Worm (Caenorhabditis elegans) whole organism, L4 larva: ENCODE data around the gene T11G6.2.

Experiments used
- Y75B8A.6 ChIP-seq: fragments of 200-800 bp; sonication (Bioruptor generic); IDR thresholded peaks from 2 replicates; pipeline ENCODE4 v1.3.6; 2022; ENCODE audit warnings: missing genetic modification reagents, missing genetic modification characterization, missing compliant biosample characterization
- aly-2 ChIP-seq: sonication (generic microtip); optimal IDR thresholded peaks from 2 replicates; lab custom pipeline; 2018; ENCODE audit warnings: missing biosample characterization, missing genetic modification characterization
- egl-27 ChIP-seq: sonication (generic microtip); optimal IDR thresholded peaks from 3 replicates; lab custom pipeline; 2017; ENCODE audit warnings: missing biosample characterization, missing genetic modification reagents, missing genetic modification characterization
- fkh-10 ChIP-seq: fragments of 150-350 bp; optimal IDR thresholded peaks from 2 replicates; lab custom pipeline; 2014; ENCODE audit warnings: missing biosample characterization, missing genetic modification reagents, missing genetic modification characterization
- hlh-11 ChIP-seq: fragments of 200-800 bp; sonication (Bioruptor generic); optimal IDR thresholded peaks from 2 replicates; lab custom pipeline; 2018; ENCODE audit warnings: mild to moderate bottlenecking, missing genetic modification characterization, missing compliant biosample characterization
- lin-13 ChIP-seq: fragments of 150-350 bp; optimal IDR thresholded peaks from 2 replicates; lab custom pipeline; 2014; ENCODE audit warnings: missing biosample characterization, missing genetic modification reagents, missing genetic modification characterization
- lin-39 ChIP-seq: fragments of 150-350 bp; optimal IDR thresholded peaks from 2 replicates; lab custom pipeline; 2014; ENCODE audit warnings: missing biosample characterization, missing genetic modification reagents, missing genetic modification characterization
- mes-2 ChIP-seq: sonication (generic microtip); optimal IDR thresholded peaks from 2 replicates; lab custom pipeline; 2016; ENCODE audit warnings: missing genotype, mild to moderate bottlenecking, missing genetic modification characterization, missing compliant biosample characterization; ENCODE audit not compliant: poor library complexity, severe bottlenecking
- nhr-11 ChIP-seq: fragments of 150-350 bp; optimal IDR thresholded peaks from 2 replicates; lab custom pipeline; 2014; ENCODE audit warnings: missing biosample characterization, missing genetic modification characterization

DNA sequence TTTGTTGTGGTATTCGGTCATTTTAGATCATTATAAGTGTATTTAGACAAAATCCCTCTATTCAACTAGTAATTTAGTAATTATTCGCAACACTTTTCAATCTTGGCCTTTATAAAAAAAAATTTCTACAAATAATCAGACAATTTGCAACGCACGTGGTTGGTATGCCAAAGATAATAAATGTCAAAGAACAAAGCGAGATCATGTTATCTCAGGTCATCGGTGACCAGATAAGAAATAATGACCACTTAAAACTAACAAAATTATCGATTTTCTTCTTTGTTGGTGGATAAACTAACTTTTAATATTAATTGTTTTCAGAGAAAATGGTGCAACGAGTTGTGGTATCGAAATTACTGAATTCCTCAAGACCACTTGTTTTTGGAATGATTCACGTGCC lies 22.9 kb upstream of the T11G6.2 start, which contains the start of gene F13E9.13:
- no peak for TF ChIP-seq mes-2
- TF ChIP-seq fkh-10 (GFP tag; lab: Kevin White, UChicago): no peak
- TF ChIP-seq lin-39: no peak
- TF ChIP-seq hlh-11 (tag; lab: Kevin White, UChicago): no peak
- TF ChIP-seq lin-13: no peak
- TF ChIP-seq Y75B8A.6: no peak
- TF ChIP-seq egl-27 (tag; lab: Kevin White, UChicago): no peak
- no peak for TF ChIP-seq aly-2 (tag; lab: Kevin White, UChicago)
- TF ChIP-seq nhr-11: no peak
